Fruit fly (Drosophila melanogaster) whole organism, embryonic: Measurements from ENCODE around the gene Cwc25.

Experiments
- Adf1 ChIP-seq: fragments of 200-800 bp; sonication (Bioruptor generic); IDR thresholded peaks from 2 replicates; pipeline ENCODE4 v1.3.6; 2022; ENCODE audit warnings: missing biosample characterization, missing genetic modification characterization
- B-H1 ChIP-seq: fragments of 200-800 bp; sonication (Bioruptor generic); IDR thresholded peaks from 3 replicates; pipeline ENCODE4 v1.3.6; 2022; ENCODE audit warnings: missing biosample characterization, missing genetic modification characterization
- Blimp-1 ChIP-seq: fragments of 200-800 bp; sonication (Bioruptor generic); optimal IDR thresholded peaks from 3 replicates; lab custom pipeline; 2018; ENCODE audit warnings: missing biosample characterization, missing genetic modification characterization, mild to moderate bottlenecking, moderate library complexity, missing genetic modification reagents
- CG11085 ChIP-seq: fragments of 200-800 bp; sonication (Bioruptor generic); IDR thresholded peaks from 2 replicates; pipeline ENCODE4 v1.3.6; 2022; ENCODE audit warnings: missing biosample characterization, missing genetic modification characterization
- CG12071 ChIP-seq: fragments of 200-800 bp; sonication (Bioruptor generic); optimal IDR thresholded peaks from 3 replicates; lab custom pipeline; 2018; ENCODE audit warnings: missing biosample characterization, mild to moderate bottlenecking, missing genetic modification characterization
- CG12104 ChIP-seq: fragments of 200-800 bp; sonication (Bioruptor generic); optimal IDR thresholded peaks from 3 replicates; lab custom pipeline; 2016; ENCODE audit warnings: missing biosample characterization, missing genetic modification characterization
- CG12219 ChIP-seq: fragments of 200-800 bp; sonication (Bioruptor generic); optimal IDR thresholded peaks from 3 replicates; lab custom pipeline; 2018; ENCODE audit warnings: missing biosample characterization, mild to moderate bottlenecking, missing genetic modification characterization
- CG12744 ChIP-seq: fragments of 200-800 bp; sonication (Bioruptor generic); optimal IDR thresholded peaks from 2 replicates; lab custom pipeline; 2016; ENCODE audit warnings: missing biosample characterization, missing genetic modification characterization
- CG13424 ChIP-seq: fragments of 200-800 bp; sonication (Bioruptor generic); optimal IDR thresholded peaks from 2 replicates; lab custom pipeline; 2019; ENCODE audit warnings: missing biosample characterization, mild to moderate bottlenecking, missing genetic modification characterization, moderate library complexity
- CG14965 ChIP-seq: fragments of 200-800 bp; sonication (Bioruptor generic); optimal IDR thresholded peaks from 2 replicates; lab custom pipeline; 2016; ENCODE audit warnings: missing biosample characterization, missing genetic modification characterization, borderline replicate concordance
- CG16813 ChIP-seq: fragments of 200-800 bp; sonication (Bioruptor generic); IDR thresholded peaks from 3 replicates; pipeline ENCODE4 v1.3.6; 2022; ENCODE audit warnings: missing biosample characterization, missing genetic modification characterization; ENCODE audit not compliant: partially characterized antibody
- CG17328 ChIP-seq: fragments of 200-800 bp; sonication (Bioruptor generic); IDR thresholded peaks from 2 replicates; pipeline ENCODE4 v1.3.6; 2022; ENCODE audit warnings: missing biosample characterization, missing genetic modification characterization
- CG17802 ChIP-seq: fragments of 200-800 bp; sonication (Bioruptor generic); optimal IDR thresholded peaks from 2 replicates; lab custom pipeline; 2018; ENCODE audit warnings: missing biosample characterization, mild to moderate bottlenecking, missing genetic modification characterization, moderate library complexity
- CG18764 ChIP-seq: fragments of 200-800 bp; sonication (Bioruptor generic); optimal IDR thresholded peaks from 3 replicates; lab custom pipeline; 2016; ENCODE audit warnings: missing biosample characterization, missing genetic modification characterization
- CG3726 ChIP-seq: fragments of 200-800 bp; sonication (Bioruptor generic); IDR thresholded peaks from 3 replicates; pipeline ENCODE4, ENCODE4 v1.3.6; 2022; ENCODE audit warnings: missing biosample characterization, missing genetic modification characterization
- CG4730 ChIP-seq: fragments of 200-800 bp; sonication (Bioruptor generic); IDR thresholded peaks from 2 replicates; pipeline ENCODE4 v1.3.6; 2022; ENCODE audit warnings: missing biosample characterization, missing genetic modification characterization
- CG6272 ChIP-seq: fragments of 200-800 bp; sonication (Bioruptor generic); IDR thresholded peaks from 2 replicates; pipeline ENCODE4 v1.3.6; 2022; ENCODE audit warnings: missing biosample characterization, missing genetic modification characterization
- CG6683 ChIP-seq: fragments of 200-800 bp; sonication (Bioruptor generic); optimal IDR thresholded peaks from 2 replicates; lab custom pipeline; 2017; ENCODE audit warnings: missing biosample characterization, mild to moderate bottlenecking, missing genetic modification characterization, missing genetic modification reagents
- CG9797 ChIP-seq: fragments of 200-800 bp; sonication (Bioruptor generic); optimal IDR thresholded peaks from 3 replicates; lab custom pipeline; 2018; ENCODE audit warnings: missing biosample characterization, mild to moderate bottlenecking, missing genetic modification characterization
- CG9876 ChIP-seq: fragments of 200-800 bp; sonication (Bioruptor generic); optimal IDR thresholded peaks from 2 replicates; lab custom pipeline; 2016; ENCODE audit warnings: missing biosample characterization, missing genetic modification characterization
- Camta ChIP-seq: fragments of 200-800 bp; sonication (Bioruptor generic); optimal IDR thresholded peaks from 2 replicates; lab custom pipeline; 2016; ENCODE audit warnings: missing biosample characterization, missing genetic modification characterization
- Deaf1 ChIP-seq: fragments of 200-800 bp; optimal IDR thresholded peaks from 3 replicates; lab custom pipeline; 2019; ENCODE audit warnings: missing biosample characterization, mild to moderate bottlenecking, missing genetic modification characterization, moderate library complexity
- Drgx ChIP-seq: fragments of 200-800 bp; sonication (Bioruptor generic); IDR thresholded peaks from 2 replicates; pipeline ENCODE4 v1.3.6; 2022; ENCODE audit warnings: missing biosample characterization, missing genetic modification characterization
- H2.0 ChIP-seq: fragments of 200-800 bp; sonication (Bioruptor generic); IDR thresholded peaks from 2 replicates; pipeline ENCODE4 v1.3.6; 2022; ENCODE audit warnings: missing biosample characterization, missing genetic modification characterization
- Hmr ChIP-seq: fragments of 200-800 bp; sonication (Bioruptor generic); optimal IDR thresholded peaks from 3 replicates; lab custom pipeline; 2017; ENCODE audit warnings: mild to moderate bottlenecking, missing biosample characterization, missing genetic modification reagents, missing genetic modification characterization
- Kr ChIP-seq: fragments of 200-800 bp; sonication (Bioruptor generic); optimal IDR thresholded peaks from 2 replicates; lab custom pipeline; 2017; ENCODE audit warnings: missing biosample characterization, mild to moderate bottlenecking, missing genetic modification characterization
- Lpt ChIP-seq: fragments of >200 bp; optimal IDR thresholded peaks from 2 replicates; lab custom pipeline; 2018; ENCODE audit warnings: missing biosample characterization, missing genetic modification characterization
- Med ChIP-seq: fragments of 200-800 bp; sonication (Bioruptor generic); peaks from one replicate; lab custom pipeline; 2016; ENCODE audit warnings: missing biosample characterization, missing genetic modification characterization, mild to moderate bottlenecking, inconsistent platforms, moderate library complexity
- Mes4 ChIP-seq: fragments of 200-800 bp; sonication (Bioruptor generic); optimal IDR thresholded peaks from 2 replicates; lab custom pipeline; 2016; ENCODE audit warnings: missing biosample characterization, missing genetic modification characterization
- Ravus ChIP-seq: fragments of 200-800 bp; sonication (Bioruptor generic); IDR thresholded peaks from 2 replicates; pipeline ENCODE4 v1.3.6; 2022; ENCODE audit warnings: missing biosample characterization, missing genetic modification characterization
- bsh ChIP-seq, 2 experiments: fragments of 200-800 bp; sonication (Bioruptor generic); optimal IDR thresholded peaks; 2 replicates each; lab custom pipeline; 2017 to 2018; ENCODE audit warnings: mild to moderate bottlenecking in 2 of 2, missing biosample characterization in 2 of 2, missing genetic modification characterization in 2 of 2, moderate library complexity in 1 of 2
- chinmo ChIP-seq: fragments of 200-800 bp; sonication (Bioruptor generic); IDR thresholded peaks from 4 replicates; pipeline ENCODE4 v1.3.6; 2022; ENCODE audit warnings: missing biosample characterization, missing genetic modification characterization; ENCODE audit not compliant: partially characterized antibody
- dm ChIP-seq: fragments of 200-800 bp; sonication (Bioruptor generic); optimal IDR thresholded peaks from 3 replicates; lab custom pipeline; 2016; ENCODE audit warnings: missing biosample characterization, missing genetic modification characterization
- gcm ChIP-seq: fragments of 200-800 bp; sonication (Bioruptor generic); optimal IDR thresholded peaks from 2 replicates; lab custom pipeline; 2019; ENCODE audit warnings: missing biosample characterization, mild to moderate bottlenecking, missing genetic modification characterization, moderate library complexity
- grn ChIP-seq: fragments of 200-800 bp; sonication (Bioruptor generic); optimal IDR thresholded peaks from 3 replicates; lab custom pipeline; 2017; ENCODE audit warnings: missing biosample characterization, missing genetic modification characterization
- h ChIP-seq: fragments of >200 bp; optimal IDR thresholded peaks from 2 replicates; lab custom pipeline; 2017
- her ChIP-seq: fragments of 200-800 bp; sonication (Bioruptor generic); optimal IDR thresholded peaks from 2 replicates; lab custom pipeline; 2016; ENCODE audit warnings: missing biosample characterization, missing genetic modification characterization
- nom ChIP-seq: fragments of 200-800 bp; sonication (Bioruptor generic); optimal IDR thresholded peaks from 2 replicates; lab custom pipeline; 2017; ENCODE audit warnings: missing biosample characterization, missing genetic modification characterization, mild to moderate bottlenecking, moderate library complexity, missing genetic modification reagents
- slou ChIP-seq: fragments of 200-800 bp; sonication (Bioruptor generic); optimal IDR thresholded peaks from 3 replicates; lab custom pipeline; 2016; ENCODE audit warnings: missing biosample characterization, missing genetic modification characterization
- slp2 ChIP-seq: fragments of 200-800 bp; sonication (Bioruptor generic); optimal IDR thresholded peaks from 2 replicates; lab custom pipeline; 2016; ENCODE audit warnings: missing biosample characterization, missing genetic modification characterization
- stc ChIP-seq: fragments of 200-800 bp; sonication (Bioruptor generic); IDR thresholded peaks from 2 replicates; pipeline ENCODE4 v1.3.6; 2022; ENCODE audit warnings: missing biosample characterization, missing genetic modification characterization
- tll ChIP-seq, 2 experiments: fragments of 200-800 bp in 1 of 2; fragments of >200 bp in 1 of 2; sonication (Bioruptor generic) in 1 of 2; optimal IDR thresholded peaks; 2 replicates each; lab custom pipeline; 2017 to 2019; ENCODE audit warnings: missing biosample characterization in 2 of 2, missing genetic modification characterization in 2 of 2, mild to moderate bottlenecking in 1 of 2, moderate library complexity in 1 of 2
- wor ChIP-seq: fragments of 200-800 bp; sonication (Bioruptor generic); IDR thresholded peaks from 2 replicates; pipeline ENCODE4 v1.3.6; 2022; ENCODE audit warnings: missing biosample characterization, missing genetic modification characterization

Cwc25 gene

DNA sequence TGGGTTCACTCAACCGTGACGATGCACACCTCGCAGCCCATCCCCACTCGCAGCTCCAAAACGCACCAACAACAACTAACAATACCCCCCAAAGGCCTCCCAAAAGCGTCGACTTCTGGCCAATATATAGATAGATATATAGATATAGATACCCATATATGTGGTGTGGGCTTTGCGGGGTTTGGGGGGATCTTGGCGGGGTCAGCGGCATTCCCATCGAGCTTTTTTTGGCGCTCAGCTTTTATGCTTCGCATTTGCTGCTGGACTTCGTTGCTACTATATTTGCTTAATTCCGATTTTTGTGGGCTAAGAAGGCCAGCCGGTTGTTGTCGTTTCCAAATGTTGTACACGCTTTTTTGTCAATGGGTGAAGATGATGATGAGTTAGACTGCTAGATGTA lies 17.5 kb upstream of the Cwc25 start (continued):
- TF ChIP-seq tll (GFP tag; optimal IDR thresholded peaks at IDR 0.05; lab: Kevin White, UChicago) (no peak), CG6272 (GFP tag; lab: Robert Waterston, UW) (no peak), slou (no peak), her (GFP tag; lab: Kevin White, UChicago) (no peak), Ravus (GFP tag; lab: Robert Waterston, UW) (no peak), CG12219 (GFP tag; lab: Kevin White, UChicago) (no peak), CG17802 (tag; lab: Kevin White, UChicago) (no peak), Blimp-1 (GFP tag; lab: Kevin White, UChicago) (no peak), CG12744 (no peak), slp2 (GFP tag; lab: Kevin White, UChicago) (no peak), gcm (GFP tag; lab: Kevin White, UChicago) (no peak), CG13424 (tag; lab: Kevin White, UChicago) (no peak), Camta (GFP tag; lab: Kevin White, UChicago) (no peak), H2.0 (no peak), CG18764 (GFP tag; lab: Kevin White, UChicago) (no peak), CG12071 (GFP tag; lab: Kevin White, UChicago) (no peak), CG3726 (no peak), CG16813 (GFP tag; lab: Robert Waterston, UW) (no peak), CG17328 (GFP tag; lab: Robert Waterston, UW) (no peak), CG11085 (GFP tag; lab: Robert Waterston, UW) (no peak), Kr (no peak), CG6683 (GFP tag; lab: Kevin White, UChicago) (no peak), Mes4 (no peak), CG9876 (no peak), wor (GFP tag; lab: Robert Waterston, UW) (no peak), Lpt (GFP tag; lab: Kevin White, UChicago) (no peak), CG14965 (GFP tag; lab: Kevin White, UChicago) (no peak), B-H1 (no peak), Med (GFP tag; lab: Kevin White, UChicago) (peak; percentile 48), CG12104 (no peak), CG4730 (GFP tag; lab: Robert Waterston, UW) (no peak), Hmr (no peak), CG9797 (GFP tag; lab: Kevin White, UChicago) (no peak), h (lab: Kevin White, UChicago) (no peak)

DNA sequence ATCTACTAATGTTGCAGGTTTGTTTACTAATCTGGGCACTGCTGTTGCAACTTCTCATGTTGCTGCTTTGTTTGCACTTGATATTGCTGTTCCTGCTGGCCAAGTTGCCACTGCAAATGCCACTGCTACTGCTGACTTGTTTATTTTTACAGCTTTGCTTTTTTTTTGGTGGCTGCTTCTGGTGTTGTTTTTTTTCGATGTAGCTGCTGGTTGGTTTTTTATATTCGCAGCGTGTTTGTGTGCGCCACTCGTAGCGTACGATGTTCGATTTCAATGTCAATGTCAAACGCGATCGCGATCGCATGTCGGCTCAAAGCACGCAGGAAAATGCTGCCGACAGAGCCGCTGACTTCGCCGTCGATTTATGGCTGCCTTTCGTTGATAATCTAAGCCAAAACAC lies 17.1 kb upstream of the Cwc25 start:
- TF ChIP-seq Deaf1 = peak; percentile 29
- TF ChIP-seq bsh (GFP tag; optimal IDR thresholded peaks at IDR 0.05; lab: Kevin White, UChicago) = peak in 1 of 2 experiments; percentile 41
- no peak for TF ChIP-seq Hmr
- TF ChIP-seq Adf1 = peak; percentile 14
- no peak for TF ChIP-seq stc
- TF ChIP-seq chinmo (GFP tag; lab: Robert Waterston, UW) = 0 out of 4 replicates have a peak, but pooled peaks have one; percentile 8
- peak; percentile 20 for TF ChIP-seq grn
- TF ChIP-seq dm (GFP tag; lab: Kevin White, UChicago) = no peak
- TF ChIP-seq nom (GFP tag; lab: Kevin White, UChicago) = peak; percentile 31
- peak; percentile 37; the same call in 1 of the 2 replicates for TF ChIP-seq Drgx (GFP tag; lab: Robert Waterston, UW)
